Fruit fly (Drosophila melanogaster): ENCODE results near the gene Vha68-2.

Vha68-2 gene

dm6 chr2L:12950682-12951081 lies 23.4 kb upstream of the Vha68-2 start (continued):
- TF ChIP-seq CG16779 (GFP tag; IDR thresholded peaks at IDR 0.05): no peak
- TF ChIP-seq Atf3 (GFP tag; optimal IDR thresholded peaks at IDR 0.05): no peak
- no peak for TF ChIP-seq CG17612 (GFP tag; IDR thresholded peaks at IDR 0.05)
- TF ChIP-seq Fer2 (tag; optimal IDR thresholded peaks at IDR 0.05): no peak
- peak; percentile 9 for TF ChIP-seq CG30403 (GFP tag; optimal IDR thresholded peaks at IDR 0.05)
- no peak for TF ChIP-seq CG16813 (GFP tag; IDR thresholded peaks at IDR 0.05; ENCODE audit: partially characterized antibody)
- no peak for TF ChIP-seq Sry-β (GFP tag; optimal IDR thresholded peaks at IDR 0.05)
- TF ChIP-seq CG15269 (tag; optimal IDR thresholded peaks at IDR 0.05): peak; percentile 48
- no peak for TF ChIP-seq gt (GFP tag; IDR thresholded peaks at IDR 0.05)
- TF ChIP-seq Dbx (GFP tag; IDR thresholded peaks at IDR 0.05): no peak
- no peak for TF ChIP-seq Xrp1 (GFP tag; IDR thresholded peaks at IDR 0.05)
- no peak for TF ChIP-seq schlank (tag; optimal IDR thresholded peaks at IDR 0.05)
- TF ChIP-seq disco-r (GFP tag; optimal IDR thresholded peaks at IDR 0.05): no peak
- peak; percentile 18 for TF ChIP-seq CG17385 (GFP tag; optimal IDR thresholded peaks at IDR 0.05)
- no peak for TF ChIP-seq sqz (GFP tag; optimal IDR thresholded peaks at IDR 0.05)
- no peak for TF ChIP-seq CG6854 (GFP tag; optimal IDR thresholded peaks at IDR 0.05)
- no peak for TF ChIP-seq zen (tag; optimal IDR thresholded peaks at IDR 0.05)
- TF ChIP-seq rib (GFP tag; IDR thresholded peaks at IDR 0.05): no peak
- TF ChIP-seq NC2β (GFP tag; optimal IDR thresholded peaks at IDR 0.05): no peak
- TF ChIP-seq nerfin-1 (tag; optimal IDR thresholded peaks at IDR 0.05): no peak
- no peak for TF ChIP-seq NK7.1 (GFP tag; optimal IDR thresholded peaks at IDR 0.05)
- no peak for TF ChIP-seq CG11560 (tag; IDR thresholded peaks at IDR 0.05)
- TF ChIP-seq insv (GFP tag; optimal IDR thresholded peaks at IDR 0.05): no peak
- TF ChIP-seq ato (GFP tag; IDR thresholded peaks at IDR 0.05; ENCODE audit: partially characterized antibody): no peak
- peak; percentile 56 for TF ChIP-seq CG7839 (tag; optimal IDR thresholded peaks at IDR 0.05)
- no peak for TF ChIP-seq Camta (GFP tag; optimal IDR thresholded peaks at IDR 0.05)
- no peak for TF ChIP-seq CG10979 (tag; optimal IDR thresholded peaks at IDR 0.05)
- no peak for TF ChIP-seq ranshi (GFP tag; IDR thresholded peaks at IDR 0.05)
- TF ChIP-seq CG14014 (GFP tag; IDR thresholded peaks at IDR 0.05): no peak
- TF ChIP-seq Xbp1 (GFP tag; optimal IDR thresholded peaks at IDR 0.05): peak; percentile 30
- TF ChIP-seq CG9817 (tag; optimal IDR thresholded peaks at IDR 0.05): peak; percentile 30
- TF ChIP-seq CG10366 (GFP tag; IDR thresholded peaks at IDR 0.05): no peak; the same call in 1 of the 2 replicates
- TF ChIP-seq CG17359 (tag; optimal IDR thresholded peaks at IDR 0.05): no peak
- no peak for TF ChIP-seq CG1602 (GFP tag; optimal IDR thresholded peaks at IDR 0.05)
- TF ChIP-seq onecut (GFP tag; IDR thresholded peaks at IDR 0.05): no peak
- peak; percentile 21 for TF ChIP-seq lab (GFP tag; optimal IDR thresholded peaks at IDR 0.05)
- TF ChIP-seq CG12391 (tag; optimal IDR thresholded peaks at IDR 0.05): no peak
- no peak for TF ChIP-seq prd (optimal IDR thresholded peaks at IDR 0.05)
- peak; percentile 22; the same call in 1 of the 3 replicates for TF ChIP-seq prd (GFP tag; IDR thresholded peaks at IDR 0.05)
- TF ChIP-seq btn (GFP tag; optimal IDR thresholded peaks at IDR 0.05): no peak
- no peak for TF ChIP-seq CG6654 (GFP tag; optimal IDR thresholded peaks at IDR 0.05)
- TF ChIP-seq pum (GFP tag; optimal IDR thresholded peaks at IDR 0.05): no peak
- TF ChIP-seq H2.0 (GFP tag; IDR thresholded peaks at IDR 0.05): no peak
- TF ChIP-seq Optix (GFP tag; IDR thresholded peaks at IDR 0.05): no peak
- peak; percentile 1 for TF ChIP-seq CG13424 (tag; optimal IDR thresholded peaks at IDR 0.05)
- TF ChIP-seq fu2 (GFP tag; optimal IDR thresholded peaks at IDR 0.05): no peak
- no peak for TF ChIP-seq Dad (GFP tag; optimal IDR thresholded peaks at IDR 0.05)
- no peak for TF ChIP-seq YL-1 (GFP tag; optimal IDR thresholded peaks at IDR 0.05)
- no peak for TF ChIP-seq CG4360 (GFP tag; IDR thresholded peaks at IDR 0.05)
- TF ChIP-seq dati (GFP tag; IDR thresholded peaks at IDR 0.05): no peak
- TF ChIP-seq HHEX (GFP tag; optimal IDR thresholded peaks at IDR 0.05): no peak
- TF ChIP-seq CG13296 (GFP tag; optimal IDR thresholded peaks at IDR 0.05): peak; percentile 4

Data from whole organism, embryonic.